Worm (Caenorhabditis elegans): ENCODE results near the gene F49E11.2.

The F49E11.2 gene

DNA sequence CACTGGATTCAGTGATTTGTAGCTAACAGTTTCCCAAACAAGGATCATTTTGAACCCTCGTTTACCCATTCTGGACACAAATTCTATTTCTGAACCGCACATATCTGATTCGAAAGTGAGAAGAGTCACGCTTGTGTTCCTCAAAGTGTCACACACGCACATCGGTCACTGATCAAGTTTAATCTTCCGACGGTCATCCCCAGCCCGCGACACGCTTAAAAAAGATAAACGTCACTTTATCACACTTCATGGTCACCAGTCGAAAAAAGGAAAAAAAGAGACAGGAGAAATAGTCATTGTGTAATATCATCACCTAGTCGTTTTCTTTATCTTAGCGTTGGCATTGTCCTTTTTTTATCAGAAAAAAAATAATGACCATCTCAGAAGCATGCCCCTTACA is 38.9 kb upstream of the F49E11.2 start (continued):
- TF ChIP-seq egl-27 (tag; optimal IDR thresholded peaks at IDR 0.05), result no peak
- no peak for TF ChIP-seq xbp-1 (tag; optimal IDR thresholded peaks at IDR 0.05)
- no peak for TF ChIP-seq ceh-90 (tag; optimal IDR thresholded peaks at IDR 0.05)
- no peak for TF ChIP-seq nhr-47 (tag; optimal IDR thresholded peaks at IDR 0.05)
- no peak for TF ChIP-seq ets-5 (GFP tag; IDR thresholded peaks at IDR 0.05)
- TF ChIP-seq skn-1 (tag; optimal IDR thresholded peaks at IDR 0.05), result peak; percentile 1
- TF ChIP-seq ceh-88 (GFP tag; IDR thresholded peaks at IDR 0.05), result no peak
- no peak for TF ChIP-seq ceh-63 (GFP tag; optimal IDR thresholded peaks at IDR 0.05)
- TF ChIP-seq C34B4.2 (tag; optimal IDR thresholded peaks at IDR 0.05), result no peak
- peak in 1 of 2 experiments; percentile 50 for TF ChIP-seq lin-35 (GFP tag; optimal IDR thresholded peaks at IDR 0.05)
- TF ChIP-seq C04F5.9 (tag; optimal IDR thresholded peaks at IDR 0.05), result no peak
- no peak for TF ChIP-seq tlp-1 (tag; optimal IDR thresholded peaks at IDR 0.05)
- TF ChIP-seq lin-14 (GFP tag; optimal IDR thresholded peaks at IDR 0.05), result peak; percentile 63
- peak; percentile 80 for TF ChIP-seq blmp-1 (tag; optimal IDR thresholded peaks at IDR 0.05)
- TF ChIP-seq lsy-2 (tag; optimal IDR thresholded peaks at IDR 0.05), result no peak
- TF ChIP-seq egl-13 (tag; optimal IDR thresholded peaks at IDR 0.05), result no peak
- no peak for TF ChIP-seq hlh-4 (tag; optimal IDR thresholded peaks at IDR 0.05)
- TF ChIP-seq nhr-11 (tag; optimal IDR thresholded peaks at IDR 0.05), result no peak
- TF ChIP-seq hpl-2 (GFP tag; optimal IDR thresholded peaks at IDR 0.05), result no peak
- TF ChIP-seq zip-4 (GFP tag; optimal IDR thresholded peaks at IDR 0.05), result no peak
- no peak for TF ChIP-seq lin-15B (tag; optimal IDR thresholded peaks at IDR 0.05)
- no peak for TF ChIP-seq pag-3 (tag; optimal IDR thresholded peaks at IDR 0.05; ENCODE audit: borderline replicate concordance, insufficient read depth)
- TF ChIP-seq fkh-10 (GFP tag; optimal IDR thresholded peaks at IDR 0.05), result no peak
- TF ChIP-seq nhr-12 (tag; optimal IDR thresholded peaks at IDR 0.05), result no peak
- TF ChIP-seq dsc-1 (tag; optimal IDR thresholded peaks at IDR 0.05), result no peak
- TF ChIP-seq nhr-84 (tag; optimal IDR thresholded peaks at IDR 0.05), result no peak
- TF ChIP-seq aly-2 (tag; optimal IDR thresholded peaks at IDR 0.05), result no peak
- TF ChIP-seq hlh-17 (GFP tag; optimal IDR thresholded peaks at IDR 0.05; ENCODE audit: borderline replicate concordance), result no peak
- TF ChIP-seq unc-130 (tag; optimal IDR thresholded peaks at IDR 0.05), result no peak
- TF ChIP-seq unc-86 (tag; optimal IDR thresholded peaks at IDR 0.05), result no peak
- no peak for TF ChIP-seq ceh-82 (tag; optimal IDR thresholded peaks at IDR 0.05)
- no peak for TF ChIP-seq nhr-76 (tag; optimal IDR thresholded peaks at IDR 0.05)
- TF ChIP-seq fos-1 (tag; optimal IDR thresholded peaks at IDR 0.05), result no peak
- peak; percentile 64 for TF ChIP-seq nhr-71 (tag; optimal IDR thresholded peaks at IDR 0.05)

DNA sequence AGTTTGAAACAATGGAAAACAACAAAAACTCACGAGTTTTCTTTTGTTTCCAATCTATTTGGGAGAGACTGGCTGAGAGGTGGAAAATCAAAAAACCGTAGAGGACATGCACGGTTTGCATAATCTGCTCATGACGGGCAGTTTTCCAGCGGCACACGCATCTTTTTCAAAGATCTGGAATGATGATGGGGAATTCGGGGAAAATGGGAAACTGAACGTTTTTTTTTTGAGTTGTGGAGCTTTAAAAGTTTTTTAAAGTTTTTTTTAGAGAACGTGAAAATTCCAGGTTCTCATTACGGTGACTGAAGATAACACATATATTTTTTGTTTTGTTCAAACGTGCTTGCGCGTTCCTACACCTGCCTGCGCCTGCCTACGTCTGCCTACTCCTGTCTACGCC is 37.8 kb upstream of the F49E11.2 start, which contains the start of gene C39E9.7:
TSS of gene C39E9.7 (minus strand) at position 101 of the 400 bp plus-strand sequence.
- no peak for TF ChIP-seq efl-1 (optimal IDR thresholded peaks at IDR 0.05)
- peak in 1 of 2 experiments; percentile 26 for TF ChIP-seq efl-1 (GFP tag; optimal IDR thresholded peaks at IDR 0.05 in 1 of 2)
- no peak for TF ChIP-seq unc-62 (GFP tag; optimal IDR thresholded peaks at IDR 0.05)

DNA sequence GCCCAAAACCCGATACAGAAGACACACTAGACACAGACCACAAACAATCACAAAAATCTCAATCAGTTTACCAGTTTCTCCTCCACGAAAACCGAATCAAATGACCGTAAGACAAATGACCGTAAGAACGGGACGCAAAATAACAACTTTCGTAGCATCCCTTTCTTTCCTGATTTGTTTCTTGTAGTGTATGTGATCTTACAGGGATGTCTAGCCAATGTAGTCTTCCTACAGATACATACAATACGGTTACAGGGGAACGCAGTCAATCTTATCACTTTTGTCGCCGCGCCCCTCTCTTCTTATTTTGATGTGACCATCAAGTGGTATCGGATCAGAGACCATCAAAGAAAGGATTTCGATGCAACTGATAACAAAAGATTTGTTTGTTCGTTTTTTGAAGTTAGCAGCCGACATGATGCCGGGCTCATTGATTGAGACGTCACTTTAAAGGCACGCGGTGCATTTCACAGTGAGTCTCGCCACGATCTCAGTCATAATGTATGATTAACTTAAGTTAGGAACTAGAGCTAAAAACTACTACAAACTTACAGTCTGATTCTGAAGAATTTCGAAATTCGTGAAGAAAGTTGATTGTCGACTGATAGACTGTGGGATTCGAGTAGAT is 37.0 kb upstream of the F49E11.2 start:
- TF ChIP-seq nhr-19 (GFP tag; conservative IDR thresholded peaks at IDR 0.05) (peak; percentile 34; the same call in 1 of the 2 replicates), pax-3 (tag; optimal IDR thresholded peaks at IDR 0.05) (no peak), nhr-20 (tag; optimal IDR thresholded peaks at IDR 0.05) (peak; percentile 65), nhr-71 (tag; optimal IDR thresholded peaks at IDR 0.05) (peak; percentile 63), ceh-82 (tag; optimal IDR thresholded peaks at IDR 0.05) (no peak), nhr-85 (tag) (peak; percentile 93), ztf-4 (tag; optimal IDR thresholded peaks at IDR 0.05) (peak; percentile 3), lir-3 (tag; optimal IDR thresholded peaks at IDR 0.05; ENCODE audit: poor library complexity) (no peak), mdl-1 (tag; optimal IDR thresholded peaks at IDR 0.05) (peak in 1 of 2 experiments; percentile 32), lin-35 (GFP tag; optimal IDR thresholded peaks at IDR 0.05) (peak in 1 of 2 experiments; percentile 45), snu-23 (GFP tag; optimal IDR thresholded peaks at IDR 0.05) (peak; percentile 42), unc-98 (GFP tag; IDR thresholded peaks at IDR 0.05) (no peak), fkh-10 (GFP tag; optimal IDR thresholded peaks at IDR 0.05) (no peak), elt-3 (tag; optimal IDR thresholded peaks at IDR 0.05) (peak in 4 of 6 experiments; percentile 14 to 67 (median 36)), grh-1 (GFP tag; IDR thresholded peaks at IDR 0.05) (0 out of 2 replicates have a peak, but pooled peaks have one; percentile 8), lin-14 (GFP tag; optimal IDR thresholded peaks at IDR 0.05) (peak; percentile 71), F16B12.6 (tag; optimal IDR thresholded peaks at IDR 0.05) (no peak), xbp-1 (tag; optimal IDR thresholded peaks at IDR 0.05) (no peak), hpl-2 (GFP tag; optimal IDR thresholded peaks at IDR 0.05) (no peak), nhr-90 (tag; optimal IDR thresholded peaks at IDR 0.05; ENCODE audit: poor library complexity) (peak; percentile 38)

Measured in whole organism, L1 larva.